Fruit fly (Drosophila melanogaster) whole organism, wandering third instar larva: Measurements from ENCODE around the gene upSET.

Experiments
- Abd-B ChIP-seq: fragments of >200 bp; optimal IDR thresholded peaks from 2 replicates; lab custom pipeline; 2017; ENCODE audit warnings: missing biosample characterization, missing genetic modification characterization
- CrebA ChIP-seq: fragments of 200-800 bp; sonication (Bioruptor generic); optimal IDR thresholded peaks from 2 replicates; lab custom pipeline; 2016; ENCODE audit warnings: missing biosample characterization, mild to moderate bottlenecking, missing genetic modification characterization, borderline replicate concordance
- Dif ChIP-seq: fragments of 200-275, 200-300 bp; sonication (Bioruptor generic); optimal IDR thresholded peaks from 2 replicates; lab custom pipeline; 2018; ENCODE audit warnings: missing biosample characterization, missing genetic modification characterization; ENCODE audit not compliant: partially characterized antibody
- GATAd ChIP-seq: sonication (Bioruptor generic); optimal IDR thresholded peaks from 2 replicates; lab custom pipeline; 2016; ENCODE audit warnings: missing biosample characterization, missing genetic modification characterization
- Hr83 ChIP-seq: fragments of 200-300 bp; sonication (Bioruptor generic); optimal IDR thresholded peaks from 2 replicates; lab custom pipeline; 2016; ENCODE audit warnings: missing biosample characterization, mild to moderate bottlenecking, missing genetic modification characterization, moderate library complexity; ENCODE audit not compliant: poor library complexity, severe bottlenecking
- foxo ChIP-seq, 2 experiments: fragments of 200-800 bp; sonication (Bioruptor generic); optimal IDR thresholded peaks; 2 replicates in 1 of 2; 3 replicates in 1 of 2; lab custom pipeline; 2016 to 2017; ENCODE audit warnings: missing biosample characterization in 2 of 2, missing genetic modification characterization in 2 of 2
- h ChIP-seq: fragments of 200-800 bp; sonication (Bioruptor generic); optimal IDR thresholded peaks from 3 replicates; lab custom pipeline; 2016; ENCODE audit warnings: missing biosample characterization, mild to moderate bottlenecking, missing genetic modification characterization
- jim ChIP-seq: fragments of 175-275, 200-325 bp; sonication (Bioruptor generic); optimal IDR thresholded peaks from 2 replicates; lab custom pipeline; 2016; ENCODE audit warnings: missing biosample characterization, mild to moderate bottlenecking, missing genetic modification characterization
- psq ChIP-seq: fragments of 200-800 bp; sonication (Bioruptor generic); optimal IDR thresholded peaks from 3 replicates; lab custom pipeline; 2017; ENCODE audit warnings: missing biosample characterization, mild to moderate bottlenecking, missing genetic modification characterization, moderate library complexity
- rgr ChIP-seq: fragments of 200-800 bp; sonication (Bioruptor generic); optimal IDR thresholded peaks from 3 replicates; lab custom pipeline; 2016; ENCODE audit warnings: missing biosample characterization, mild to moderate bottlenecking, missing genetic modification characterization
- sv ChIP-seq: fragments of 200-800 bp; sonication (Bioruptor generic); optimal IDR thresholded peaks from 3 replicates; lab custom pipeline; 2016; ENCODE audit warnings: missing biosample characterization, missing genetic modification characterization
- woc ChIP-seq: sonication (Bioruptor generic); optimal IDR thresholded peaks from 2 replicates; lab custom pipeline; 2016; ENCODE audit warnings: missing biosample characterization, mild to moderate bottlenecking, missing genetic modification characterization

DNA sequence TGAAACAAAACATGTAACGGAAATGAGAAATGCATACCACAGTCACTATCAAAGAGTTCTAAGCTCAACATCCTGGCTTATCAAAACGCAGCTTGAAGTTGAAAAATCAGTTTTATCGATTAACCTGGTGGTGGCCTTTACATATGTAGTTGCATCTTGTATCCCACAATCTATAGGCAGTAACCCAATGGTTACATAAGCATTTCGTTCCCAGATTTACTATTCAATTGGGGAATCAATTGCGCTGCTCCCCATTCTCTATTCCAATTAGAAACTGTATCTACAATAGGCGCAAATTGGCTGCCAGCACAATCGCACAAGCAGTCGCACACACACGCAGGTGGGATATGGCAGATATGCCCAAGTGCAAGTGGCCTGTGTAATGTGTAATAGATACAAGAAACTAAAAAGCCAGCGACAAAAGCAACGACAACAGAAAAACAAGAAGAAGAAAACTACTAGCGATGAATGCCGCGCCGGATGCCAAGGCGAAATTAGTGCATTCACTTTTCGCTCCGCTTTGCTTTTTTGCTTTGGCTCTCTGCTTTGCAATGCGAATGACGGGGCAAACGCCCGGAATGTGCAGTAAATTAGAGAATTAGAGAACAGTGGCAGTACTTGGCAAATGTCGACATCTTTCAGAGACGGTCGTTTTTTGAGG lies 3.8 kb downstream of the upSET start:
- TF ChIP-seq foxo (GFP tag; optimal IDR thresholded peaks at IDR 0.05; lab: Kevin White, UChicago) (no peak), Dif (GFP tag; lab: Kevin White, UChicago) (no peak), psq (GFP tag; lab: Kevin White, UChicago) (no peak), rgr (GFP tag; lab: Kevin White, UChicago) (no peak), h (GFP tag; lab: Kevin White, UChicago) (no peak), CrebA (GFP tag; lab: Kevin White, UChicago) (no peak), GATAd (no peak), sv (GFP tag; lab: Kevin White, UChicago) (no peak), Hr83 (GFP tag; lab: Kevin White, UChicago) (no peak), jim (GFP tag; lab: Kevin White, UChicago) (no peak), Abd-B (GFP tag; lab: Kevin White, UChicago) (no peak), woc (no peak)
